Fruit fly (Drosophila melanogaster) whole organism, embryonic: ENCODE results near the gene CG13365.

Experiments used
- Antp ChIP-seq: fragments of 200-800 bp; sonication (Bioruptor generic); optimal IDR thresholded peaks from 3 replicates; lab custom pipeline; 2016; ENCODE audit warnings: missing biosample characterization, missing genetic modification characterization
- Asciz ChIP-seq: fragments of 200-800 bp; sonication (Bioruptor generic); optimal IDR thresholded peaks from 2 replicates; lab custom pipeline; 2017; ENCODE audit warnings: missing biosample characterization, mild to moderate bottlenecking, missing genetic modification characterization, missing genetic modification reagents
- Atf3 ChIP-seq: fragments of 200-800 bp; sonication (Bioruptor generic); optimal IDR thresholded peaks from 3 replicates; lab custom pipeline; 2016; ENCODE audit warnings: missing biosample characterization, missing genetic modification characterization
- B-H1 ChIP-seq: fragments of 200-800 bp; sonication (Bioruptor generic); IDR thresholded peaks from 3 replicates; pipeline ENCODE4 v1.3.6; 2022; ENCODE audit warnings: missing biosample characterization, missing genetic modification characterization
- BtbVII ChIP-seq: fragments of 200-800 bp; sonication (Bioruptor generic); optimal IDR thresholded peaks from 3 replicates; lab custom pipeline; 2017; ENCODE audit warnings: missing biosample characterization, mild to moderate bottlenecking, missing genetic modification characterization
- CG11398 ChIP-seq: fragments of 200-800 bp; sonication (Bioruptor generic); optimal IDR thresholded peaks from 2 replicates; lab custom pipeline; 2016; ENCODE audit warnings: missing biosample characterization, missing genetic modification characterization
- CG11695 ChIP-seq: fragments of 200-800 bp; sonication (Bioruptor generic); IDR thresholded peaks from 3 replicates; pipeline ENCODE4 v1.3.6; 2022; ENCODE audit warnings: missing biosample characterization, missing genetic modification characterization
- CG12219 ChIP-seq: fragments of 200-800 bp; sonication (Bioruptor generic); optimal IDR thresholded peaks from 3 replicates; lab custom pipeline; 2018; ENCODE audit warnings: missing biosample characterization, mild to moderate bottlenecking, missing genetic modification characterization
- CG12391 ChIP-seq: fragments of 200-800 bp; sonication (Bioruptor generic); optimal IDR thresholded peaks from 3 replicates; lab custom pipeline; 2018; ENCODE audit warnings: missing biosample characterization, mild to moderate bottlenecking, missing genetic modification characterization, moderate library complexity
- CG13296 ChIP-seq: fragments of 200-800 bp; sonication (Bioruptor generic); optimal IDR thresholded peaks from 3 replicates; lab custom pipeline; 2018; ENCODE audit warnings: missing biosample characterization, mild to moderate bottlenecking, missing genetic modification characterization
- CG15601 ChIP-seq: fragments of 200-800 bp; sonication (Bioruptor generic); optimal IDR thresholded peaks from 3 replicates; lab custom pipeline; 2019; ENCODE audit warnings: missing biosample characterization, mild to moderate bottlenecking, missing genetic modification characterization, moderate library complexity
- CG1602 ChIP-seq: fragments of 200-800 bp; sonication (Bioruptor generic); optimal IDR thresholded peaks from 3 replicates; lab custom pipeline; 2016; ENCODE audit warnings: missing biosample characterization, missing genetic modification characterization
- CG17186 ChIP-seq: fragments of 200-800 bp; sonication (Bioruptor generic); optimal IDR thresholded peaks from 3 replicates; lab custom pipeline; 2017; ENCODE audit warnings: missing biosample characterization, missing genetic modification reagents, missing genetic modification characterization
- CG17802 ChIP-seq: fragments of 200-800 bp; sonication (Bioruptor generic); optimal IDR thresholded peaks from 2 replicates; lab custom pipeline; 2018; ENCODE audit warnings: missing biosample characterization, mild to moderate bottlenecking, missing genetic modification characterization, moderate library complexity
- CG18011 ChIP-seq: fragments of 200-800 bp; sonication (Bioruptor generic); optimal IDR thresholded peaks from 2 replicates; lab custom pipeline; 2017; ENCODE audit warnings: missing biosample characterization, missing genetic modification characterization, mild to moderate bottlenecking, moderate library complexity, missing genotype
- CG30020 ChIP-seq: fragments of 200-800 bp; optimal IDR thresholded peaks from 2 replicates; lab custom pipeline; 2019; ENCODE audit warnings: missing biosample characterization, mild to moderate bottlenecking, missing genetic modification characterization, moderate library complexity
- CG32767 ChIP-seq: fragments of 200-800 bp; sonication (Bioruptor generic); IDR thresholded peaks from 2 replicates; pipeline ENCODE4 v1.3.6; 2022; ENCODE audit warnings: missing biosample characterization, missing genetic modification characterization
- CG7839 ChIP-seq: fragments of 200-800 bp; sonication (Bioruptor generic); optimal IDR thresholded peaks from 3 replicates; lab custom pipeline; 2018; ENCODE audit warnings: missing biosample characterization, mild to moderate bottlenecking, missing genetic modification characterization, moderate library complexity
- CG7963 ChIP-seq: fragments of 200-800 bp; sonication (Bioruptor generic); IDR thresholded peaks from 3 replicates; pipeline ENCODE4 v1.3.6; 2022; ENCODE audit warnings: missing biosample characterization, missing genetic modification characterization; ENCODE audit not compliant: partially characterized antibody
- CG9817 ChIP-seq: fragments of 200-800 bp; sonication (Bioruptor generic); optimal IDR thresholded peaks from 2 replicates; lab custom pipeline; 2018; ENCODE audit warnings: missing biosample characterization, mild to moderate bottlenecking, missing genetic modification characterization, moderate library complexity
- CTCF ChIP-seq: fragments of 200-800 bp; sonication (Bioruptor generic); optimal IDR thresholded peaks from 2 replicates; lab custom pipeline; 2017; ENCODE audit warnings: missing biosample characterization, mild to moderate bottlenecking, missing genetic modification characterization, moderate library complexity
- CkIIα-i1 ChIP-seq: fragments of 200-800 bp; sonication (Bioruptor generic); IDR thresholded peaks from 2 replicates; pipeline ENCODE4 v1.3.6; 2022; ENCODE audit warnings: missing biosample characterization, missing genetic modification characterization
- CoRest ChIP-seq: fragments of 200-800 bp; sonication (Bioruptor generic); optimal IDR thresholded peaks from 3 replicates; lab custom pipeline; 2018; ENCODE audit warnings: missing biosample characterization, mild to moderate bottlenecking, missing genetic modification characterization, moderate library complexity
- Dbx ChIP-seq: fragments of 200-800 bp; sonication (Bioruptor generic); IDR thresholded peaks from 3 replicates; pipeline ENCODE4 v1.3.6; 2022; ENCODE audit warnings: missing biosample characterization, missing genetic modification characterization
- Deaf1 ChIP-seq: fragments of 200-800 bp; optimal IDR thresholded peaks from 3 replicates; lab custom pipeline; 2019; ENCODE audit warnings: missing biosample characterization, mild to moderate bottlenecking, missing genetic modification characterization, moderate library complexity
- Dip3 ChIP-seq: fragments of 200-800 bp; sonication (Bioruptor generic); optimal IDR thresholded peaks from 3 replicates; lab custom pipeline; 2016; ENCODE audit warnings: missing biosample characterization, missing genetic modification characterization
- Gsc ChIP-seq: fragments of 200-800 bp; sonication (Bioruptor generic); IDR thresholded peaks from 2 replicates; pipeline ENCODE4 v1.3.6; 2022; ENCODE audit warnings: missing biosample characterization, missing genetic modification characterization
- Hr78 ChIP-seq, 2 experiments: fragments of 200-800 bp in 1 of 2; fragments of >200 bp in 1 of 2; sonication (Bioruptor generic) in 1 of 2; optimal IDR thresholded peaks; 2 replicates each; lab custom pipeline; 2017 to 2019; ENCODE audit warnings: missing biosample characterization in 2 of 2, missing genetic modification characterization in 2 of 2, mild to moderate bottlenecking in 1 of 2, moderate library complexity in 1 of 2
- Oli ChIP-seq: fragments of 200-800 bp; sonication (Bioruptor generic); optimal IDR thresholded peaks from 2 replicates; lab custom pipeline; 2018; ENCODE audit warnings: missing biosample characterization, mild to moderate bottlenecking, missing genetic modification characterization, moderate library complexity
- Optix ChIP-seq: fragments of 200-800 bp; sonication (Bioruptor generic); IDR thresholded peaks from 3 replicates; pipeline ENCODE4 v1.3.6; 2022; ENCODE audit warnings: missing biosample characterization, missing genetic modification characterization
- Ptx1 ChIP-seq: fragments of 200-800 bp; sonication (Bioruptor generic); IDR thresholded peaks from 2 replicates; pipeline ENCODE4 v1.3.6; 2022; ENCODE audit warnings: missing biosample characterization, missing genetic modification characterization
- Ravus ChIP-seq: fragments of 200-800 bp; sonication (Bioruptor generic); IDR thresholded peaks from 2 replicates; pipeline ENCODE4 v1.3.6; 2022; ENCODE audit warnings: missing biosample characterization, missing genetic modification characterization
- Six4 ChIP-seq: fragments of 200-800 bp; sonication (Bioruptor generic); optimal IDR thresholded peaks from 2 replicates; lab custom pipeline; 2016; ENCODE audit warnings: missing biosample characterization, missing genetic modification characterization
- Xbp1 ChIP-seq: fragments of 200-800 bp; sonication (Bioruptor generic); optimal IDR thresholded peaks from 3 replicates; lab custom pipeline; 2016; ENCODE audit warnings: missing biosample characterization, mild to moderate bottlenecking, missing genetic modification characterization
- al ChIP-seq: fragments of 200-800 bp; sonication (Bioruptor generic); IDR thresholded peaks from 2 replicates; pipeline ENCODE4 v1.3.6; 2022; ENCODE audit warnings: missing biosample characterization, missing genetic modification characterization
- amos ChIP-seq: fragments of 200-800 bp; sonication (Bioruptor generic); IDR thresholded peaks from 2 replicates; pipeline ENCODE4 v1.3.6; 2022; ENCODE audit warnings: missing biosample characterization, missing genetic modification characterization; ENCODE audit not compliant: partially characterized antibody
- aop ChIP-seq: fragments of 200-800 bp; sonication (Bioruptor generic); IDR thresholded peaks from 2 replicates; pipeline ENCODE4 v1.3.6; 2022; ENCODE audit warnings: missing biosample characterization, missing genetic modification characterization
- az2 ChIP-seq: fragments of 200-800 bp; sonication (Bioruptor generic); optimal IDR thresholded peaks from 3 replicates; lab custom pipeline; 2016; ENCODE audit warnings: missing biosample characterization, missing genetic modification characterization
- chm ChIP-seq: fragments of 200-800 bp; sonication (Bioruptor generic); IDR thresholded peaks from 2 replicates; pipeline ENCODE4 v1.3.6; 2022; ENCODE audit warnings: missing biosample characterization, missing genetic modification characterization
- gfzf ChIP-seq: fragments of 200-800 bp; sonication (Bioruptor generic); optimal IDR thresholded peaks from 2 replicates; lab custom pipeline; 2016; ENCODE audit warnings: missing biosample characterization, mild to moderate bottlenecking, missing genetic modification characterization, moderate library complexity
- jing ChIP-seq: fragments of 200-800 bp; sonication (Bioruptor generic); optimal IDR thresholded peaks from 2 replicates; lab custom pipeline; 2018; ENCODE audit warnings: missing biosample characterization, mild to moderate bottlenecking, missing genetic modification characterization
- nerfin-2 ChIP-seq: fragments of 200-800 bp; sonication (Bioruptor generic); IDR thresholded peaks from 2 replicates; pipeline ENCODE4 v1.3.6; 2022; ENCODE audit warnings: missing biosample characterization, missing genetic modification characterization; ENCODE audit not compliant: partially characterized antibody
- sens-2 ChIP-seq: fragments of 200-800 bp; sonication (Bioruptor generic); IDR thresholded peaks from 2 replicates; pipeline ENCODE4 v1.3.6; 2022; ENCODE audit warnings: missing biosample characterization, missing genetic modification characterization
- seq ChIP-seq: fragments of 200-800 bp; sonication (Bioruptor generic); IDR thresholded peaks from 2 replicates; pipeline ENCODE4 v1.3.6; 2022; ENCODE audit warnings: missing biosample characterization, missing genetic modification characterization
- sna ChIP-seq: fragments of 200-800 bp; sonication (Bioruptor generic); IDR thresholded peaks from 2 replicates; pipeline ENCODE4 v1.3.6; 2022; ENCODE audit warnings: missing biosample characterization, missing genetic modification characterization; ENCODE audit not compliant: partially characterized antibody
- tgo ChIP-seq: fragments of 200-800 bp; sonication (Bioruptor generic); IDR thresholded peaks from 3 replicates; pipeline ENCODE4 v1.3.6; 2022; ENCODE audit warnings: missing biosample characterization, missing genetic modification characterization
- unc-4 ChIP-seq: fragments of 200-800 bp; sonication (Bioruptor generic); IDR thresholded peaks from 2 replicates; pipeline ENCODE4 v1.3.6; 2022; ENCODE audit warnings: missing biosample characterization, missing genetic modification characterization; ENCODE audit not compliant: partially characterized antibody
- unpg ChIP-seq: fragments of 200-800 bp; sonication (Bioruptor generic); optimal IDR thresholded peaks from 3 replicates; lab custom pipeline; 2018; ENCODE audit warnings: missing biosample characterization, mild to moderate bottlenecking, missing genetic modification characterization, moderate library complexity
- wek ChIP-seq: fragments of 200-800 bp; sonication (Bioruptor generic); optimal IDR thresholded peaks from 3 replicates; lab custom pipeline; 2018; ENCODE audit warnings: missing biosample characterization, mild to moderate bottlenecking, missing genetic modification characterization, moderate library complexity
- wor ChIP-seq: fragments of 200-800 bp; sonication (Bioruptor generic); IDR thresholded peaks from 2 replicates; pipeline ENCODE4 v1.3.6; 2022; ENCODE audit warnings: missing biosample characterization, missing genetic modification characterization

Gene CG13365

dm6 chrX:629239-629821 is 8.3 kb upstream of the CG13365 start, which contains the start of the genes RpL36 and Mybbp1A (continued):
- TF ChIP-seq Ptx1 (peak; percentile 63), amos (GFP tag; lab: Robert Waterston, UW) (peak; percentile 91), B-H1 (GFP tag; lab: Robert Waterston, UW) (peak; percentile 20; the same call in 1 of the 3 replicates), sens-2 (0 out of 2 replicates have a peak, but pooled peaks have one; percentile 52), Xbp1 (GFP tag; lab: Kevin White, UChicago) (peak; percentile 66), CkIIα-i1 (GFP tag; lab: Robert Waterston, UW) (no peak), Oli (tag; lab: Kevin White, UChicago) (peak; percentile 54), chm (GFP tag; lab: Robert Waterston, UW) (peak; percentile 61; the same call in 1 of the 2 replicates), al (GFP tag; lab: Robert Waterston, UW) (no peak), CG17802 (tag; lab: Kevin White, UChicago) (peak; percentile 35), CTCF (GFP tag; lab: Kevin White, UChicago) (peak; percentile 38), CG18011 (GFP tag; lab: Kevin White, UChicago) (peak; percentile 47), az2 (GFP tag; lab: Kevin White, UChicago) (peak; percentile 58), CG13296 (GFP tag; lab: Kevin White, UChicago) (peak; percentile 82), CG11398 (GFP tag; lab: Kevin White, UChicago) (peak; percentile 65), CG12391 (peak; percentile 70), Antp (GFP tag; lab: Kevin White, UChicago) (peak; percentile 62), Ravus (GFP tag; lab: Robert Waterston, UW) (no peak), CG32767 (0 out of 2 replicates have a peak, but pooled peaks have one; percentile 41), gfzf (GFP tag; lab: Kevin White, UChicago) (peak; percentile 59), CG15601 (tag; lab: Kevin White, UChicago) (peak; percentile 70), CG7963 (GFP tag; lab: Robert Waterston, UW) (peak; percentile 75), CoRest (tag; lab: Kevin White, UChicago) (peak; percentile 66), Atf3 (GFP tag; lab: Kevin White, UChicago) (peak; percentile 62), aop (GFP tag; lab: Robert Waterston, UW) (no peak), Optix (GFP tag; lab: Robert Waterston, UW) (peak; percentile 58; the same call in 2 of the 3 replicates), BtbVII (peak; percentile 73), Asciz (no peak), wor (GFP tag; lab: Robert Waterston, UW) (no peak), unc-4 (GFP tag; lab: Robert Waterston, UW) (peak; percentile 85), jing (GFP tag; lab: Kevin White, UChicago) (no peak), seq (no peak), CG17186 (GFP tag; lab: Kevin White, UChicago) (peak; percentile 95), Deaf1 (no peak), Gsc (GFP tag; lab: Robert Waterston, UW) (no peak), wek (peak; percentile 72), Dip3 (GFP tag; lab: Kevin White, UChicago) (peak; percentile 59), CG7839 (tag; lab: Kevin White, UChicago) (peak; percentile 66), Dbx (GFP tag; lab: Robert Waterston, UW) (peak; percentile 85), CG11695 (GFP tag; lab: Robert Waterston, UW) (0 out of 3 replicates have a peak, but pooled peaks have one; percentile 36), unpg (GFP tag; lab: Kevin White, UChicago) (peak; percentile 66), CG12219 (GFP tag; lab: Kevin White, UChicago) (peak; percentile 42), Hr78 (GFP tag; optimal IDR thresholded peaks at IDR 0.05; lab: Kevin White, UChicago) (no peak), CG30020 (tag; lab: Kevin White, UChicago) (peak; percentile 38), tgo (GFP tag; lab: Robert Waterston, UW) (peak; percentile 39; the same call in 2 of the 3 replicates), CG1602 (GFP tag; lab: Kevin White, UChicago) (peak; percentile 31), Six4 (GFP tag; lab: Kevin White, UChicago) (peak; percentile 52), nerfin-2 (GFP tag; lab: Robert Waterston, UW) (peak; percentile 83), sna (GFP tag; lab: Robert Waterston, UW) (peak; percentile 86), CG9817 (tag; lab: Kevin White, UChicago) (peak; percentile 72)
